Worm (Caenorhabditis elegans): ENCODE results near the gene eif-3.K.
A peak's percentile ranks its signal among the peaks of the same experiment; 100 is the strongest.

Gene eif-3.K

DNA sequence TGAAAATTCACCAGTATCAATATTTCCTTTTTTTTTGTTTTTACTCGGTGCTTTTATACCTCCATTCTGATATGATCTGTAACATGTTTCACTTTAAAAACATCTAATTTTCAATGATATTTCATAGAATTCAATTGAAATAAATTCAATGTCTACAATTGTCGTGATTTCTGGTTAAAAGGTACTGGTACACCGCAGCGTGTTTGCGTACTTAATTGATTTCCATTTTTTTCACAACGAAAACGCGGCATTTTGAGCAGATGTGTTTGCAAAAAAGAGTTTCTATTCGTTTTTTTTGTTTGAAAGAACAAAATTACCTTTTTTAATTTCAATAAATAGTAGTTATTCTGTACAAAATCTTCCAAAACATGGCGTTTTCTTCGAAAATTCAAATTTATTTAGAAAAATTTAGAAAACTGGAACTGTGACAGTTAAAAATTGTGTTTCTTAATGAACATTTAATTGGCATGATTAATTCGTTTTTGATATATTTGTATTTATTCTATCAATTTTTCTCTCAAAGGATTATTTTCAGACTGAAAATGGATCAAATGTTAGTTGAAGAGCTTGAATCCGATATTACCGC, 16.9 kb downstream of the eif-3.K start, which contains the start of gene pnn-1:
TSS of gene pnn-1 (plus strand) at position 536 of the 586 bp plus-strand sequence.
- peak; percentile 57 for TF ChIP-seq lsy-2 (tag; optimal IDR thresholded peaks at IDR 0.05)
- TF ChIP-seq sptf-1 (tag; optimal IDR thresholded peaks at IDR 0.05): no peak
- no peak for TF ChIP-seq unc-120 (tag; optimal IDR thresholded peaks at IDR 0.05; ENCODE audit: poor library complexity, severe bottlenecking)
- TF ChIP-seq flh-1 (GFP tag; optimal IDR thresholded peaks at IDR 0.05): no peak
- peak; percentile 79 for TF ChIP-seq ces-1 (GFP tag; optimal IDR thresholded peaks at IDR 0.05)
- no peak for TF ChIP-seq sem-2 (GFP tag; optimal IDR thresholded peaks at IDR 0.05)
- TF ChIP-seq nhr-12 (tag; optimal IDR thresholded peaks at IDR 0.05): no peak
- no peak for TF ChIP-seq nhr-2 (tag; optimal IDR thresholded peaks at IDR 0.05)
- TF ChIP-seq unc-39 (tag; optimal IDR thresholded peaks at IDR 0.05): no peak
- no peak for TF ChIP-seq lin-13 (tag; optimal IDR thresholded peaks at IDR 0.05)
- peak; percentile 15 for TF ChIP-seq mep-1 (tag; optimal IDR thresholded peaks at IDR 0.05)
- no peak for TF ChIP-seq cnd-1 (tag; optimal IDR thresholded peaks at IDR 0.05)

DNA sequence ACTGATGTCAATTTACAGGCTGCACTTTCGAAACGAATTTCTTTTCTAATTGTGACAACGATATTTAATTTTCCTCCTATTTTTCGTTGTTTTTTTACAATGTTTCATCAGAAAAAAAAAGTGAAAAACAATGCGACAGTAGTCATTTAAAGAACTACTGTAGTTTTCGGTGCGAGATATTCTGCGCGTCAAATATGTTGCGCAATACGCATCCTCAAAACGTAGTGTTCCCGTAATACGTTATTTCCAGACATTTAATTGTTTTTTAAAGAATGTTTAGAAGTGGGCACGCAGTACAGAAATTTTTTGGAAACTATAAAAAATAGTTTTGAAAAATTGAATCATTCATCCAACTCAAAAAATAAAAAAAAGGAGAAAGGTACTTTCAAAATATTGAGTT, 20.2 kb downstream of the eif-3.K start:
- TF ChIP-seq bed-3 (GFP tag; optimal IDR thresholded peaks at IDR 0.05) (no peak), sptf-1 (tag; optimal IDR thresholded peaks at IDR 0.05) (no peak), zip-8 (tag; optimal IDR thresholded peaks at IDR 0.05) (peak; percentile 66), unc-39 (tag; optimal IDR thresholded peaks at IDR 0.05) (no peak), tbx-8 (GFP tag; optimal IDR thresholded peaks at IDR 0.05) (no peak), lin-32 (GFP tag; optimal IDR thresholded peaks at IDR 0.05) (no peak)

DNA sequence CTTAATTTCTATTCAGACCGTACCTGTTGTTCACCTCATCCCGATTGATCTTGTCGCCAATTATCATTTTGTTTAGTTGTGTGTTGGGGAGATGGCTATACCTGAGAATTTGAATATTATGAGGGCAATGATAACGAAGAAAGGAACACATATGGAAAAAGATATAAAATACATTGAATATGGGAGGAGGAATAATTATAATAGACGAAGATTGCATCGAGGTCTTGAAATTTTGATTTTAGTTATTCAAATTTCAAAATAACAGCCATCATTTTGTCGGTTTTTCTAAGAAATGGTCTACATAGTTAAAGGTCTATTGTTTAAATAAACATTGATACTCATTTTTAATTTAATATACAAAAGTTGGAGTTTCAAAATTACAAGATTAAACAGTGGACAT, 33.3 kb downstream of the eif-3.K start, which contains the start of gene shw-3:
TSS of gene shw-3 (minus strand) at position 101 of the 400 bp plus-strand sequence.
- no peak for TF ChIP-seq unc-120 (tag; optimal IDR thresholded peaks at IDR 0.05; ENCODE audit: poor library complexity, severe bottlenecking)
- TF ChIP-seq ceh-83 (GFP tag; optimal IDR thresholded peaks at IDR 0.05): no peak
- peak; percentile 21 for TF ChIP-seq ham-2 (GFP tag; optimal IDR thresholded peaks at IDR 0.05)

DNA sequence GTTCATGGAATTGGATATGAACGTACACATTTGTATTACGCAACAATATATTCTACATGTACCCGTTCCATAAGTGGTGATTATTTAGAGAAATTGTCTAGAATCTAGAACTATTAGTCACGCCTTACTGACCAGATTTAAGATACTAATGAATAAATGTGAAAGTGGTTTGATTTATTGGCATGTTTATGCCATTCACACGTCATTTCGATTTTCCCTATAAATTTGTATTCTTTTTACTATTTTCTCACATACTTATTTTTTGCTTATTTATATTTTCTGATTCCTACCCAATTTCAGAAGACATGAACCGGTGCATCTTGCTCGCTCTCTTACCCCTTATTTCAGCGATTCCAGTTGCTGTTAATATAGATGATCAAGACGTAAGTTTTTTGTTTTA, 34.5 kb downstream of the eif-3.K start, which contains the start of gene F15B9.8:
TSS of gene F15B9.8 (plus strand) at position 301 of the 400 bp plus-strand sequence.
- TF ChIP-seq nhr-28 (tag; optimal IDR thresholded peaks at IDR 0.05) (no peak), blmp-1 (tag; optimal IDR thresholded peaks at IDR 0.05) (peak; percentile 22), zip-8 (tag; optimal IDR thresholded peaks at IDR 0.05) (peak; percentile 72)

DNA sequence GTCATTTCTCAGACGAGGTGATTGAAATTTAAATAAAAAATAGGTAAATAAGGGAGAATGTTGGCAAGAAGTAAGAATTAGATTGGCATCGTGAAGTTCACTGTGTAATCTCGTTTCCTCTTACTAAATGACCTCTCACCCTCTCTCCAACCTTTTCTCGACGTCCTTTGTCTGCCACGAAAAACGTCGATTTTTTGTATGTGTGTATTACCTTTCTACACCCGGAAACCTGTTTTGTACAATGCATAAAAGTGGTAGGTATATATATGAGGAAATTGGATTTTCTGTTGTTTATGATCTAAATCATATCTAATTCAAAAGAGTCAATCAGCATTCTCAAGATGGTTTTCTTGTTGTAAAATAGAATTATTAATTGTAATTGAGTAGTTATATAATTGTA, 39.1 kb downstream of the eif-3.K start, which contains the start of the genes F15B9.11 and dsl-7:
TSS of gene F15B9.11 (minus strand) at position 5 of the 400 bp plus-strand sequence.
TSS of gene dsl-7 (plus strand) at position 260 of the 400 bp plus-strand sequence.
- TF ChIP-seq drap-1 (GFP tag; optimal IDR thresholded peaks at IDR 0.05): no peak
- TF ChIP-seq elt-3 (tag; optimal IDR thresholded peaks at IDR 0.05): no peak
- no peak for TF ChIP-seq mls-2 (tag; optimal IDR thresholded peaks at IDR 0.05)
- TF ChIP-seq M03D4.4 (tag; optimal IDR thresholded peaks at IDR 0.05): no peak
- no peak for TF ChIP-seq unc-62 (GFP tag; optimal IDR thresholded peaks at IDR 0.05)
- TF ChIP-seq lsy-2 (tag; optimal IDR thresholded peaks at IDR 0.05): no peak
- TF ChIP-seq lin-32 (GFP tag; optimal IDR thresholded peaks at IDR 0.05): no peak
- TF ChIP-seq nhr-12 (tag; optimal IDR thresholded peaks at IDR 0.05): no peak
- TF ChIP-seq elt-1 (tag; optimal IDR thresholded peaks at IDR 0.05; ENCODE audit: borderline replicate concordance, insufficient read depth): no peak
- no peak for TF ChIP-seq ceh-43 (GFP tag; optimal IDR thresholded peaks at IDR 0.05)
- no peak for TF ChIP-seq bed-3 (GFP tag; optimal IDR thresholded peaks at IDR 0.05)
- no peak for TF ChIP-seq unc-39 (tag; optimal IDR thresholded peaks at IDR 0.05)
- TF ChIP-seq ceh-83 (GFP tag; optimal IDR thresholded peaks at IDR 0.05): no peak
- no peak for TF ChIP-seq blmp-1 (tag; optimal IDR thresholded peaks at IDR 0.05)
- TF ChIP-seq mep-1 (tag; optimal IDR thresholded peaks at IDR 0.05): no peak
- no peak for TF ChIP-seq unc-120 (tag; optimal IDR thresholded peaks at IDR 0.05; ENCODE audit: poor library complexity, severe bottlenecking)
- no peak for TF ChIP-seq mab-5 (tag; optimal IDR thresholded peaks at IDR 0.05)
- no peak for TF ChIP-seq ham-2 (GFP tag; optimal IDR thresholded peaks at IDR 0.05)
- TF ChIP-seq ces-1 (GFP tag; optimal IDR thresholded peaks at IDR 0.05): no peak

DNA sequence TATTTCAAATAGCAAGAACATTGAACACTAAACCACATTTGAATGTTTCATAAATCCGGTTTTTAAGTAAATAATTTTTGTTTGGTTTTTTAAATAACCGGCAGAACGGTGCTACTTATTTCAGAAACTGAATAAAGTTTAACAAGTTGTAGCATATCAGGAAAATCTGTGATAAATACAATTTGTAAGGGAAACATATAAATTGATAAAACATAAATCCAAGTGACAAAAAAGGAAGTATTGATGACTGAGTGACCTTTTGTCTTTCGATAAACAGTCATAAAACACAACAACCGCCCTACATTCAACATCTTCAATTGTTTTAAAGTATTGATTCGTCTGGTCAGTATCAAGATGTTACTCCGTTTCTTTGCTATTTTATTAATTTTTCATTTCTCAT, 41.5 kb downstream of the eif-3.K start, which contains the start of gene far-5:
TSS of gene far-5 (plus strand) at position 301 of the 400 bp plus-strand sequence.
- TF ChIP-seq blmp-1 (tag; optimal IDR thresholded peaks at IDR 0.05): no peak

Data from whole organism, mixed stage, embryonic.